Worm (Caenorhabditis elegans) whole organism, mixed stage, embryonic: ENCODE measurements around the gene Y46B2A.4.

Source experiments
- blmp-1 ChIP-seq: fragments of 150-350 bp; optimal IDR thresholded peaks from 2 replicates; lab custom pipeline; 2014; ENCODE audit warnings: missing biosample characterization, missing genetic modification characterization
- elt-1 ChIP-seq: sonication (generic microtip); optimal IDR thresholded peaks from 2 replicates; lab custom pipeline; 2017; ENCODE audit warnings: missing genetic modification characterization, mild to moderate bottlenecking, missing compliant biosample characterization, antibody characterized with exemption, moderate library complexity, borderline replicate concordance; ENCODE audit not compliant: insufficient read depth
- elt-3 ChIP-seq: fragments of 150-350 bp; optimal IDR thresholded peaks from 2 replicates; lab custom pipeline; 2014; ENCODE audit warnings: missing biosample characterization, missing genetic modification characterization
- lsy-2 ChIP-seq: fragments of 150-350 bp; optimal IDR thresholded peaks from 2 replicates; lab custom pipeline; 2014; ENCODE audit warnings: missing biosample characterization, missing genetic modification characterization
- mab-5 ChIP-seq: fragments of 150-350 bp; optimal IDR thresholded peaks from 2 replicates; lab custom pipeline; 2014; ENCODE audit warnings: missing biosample characterization, missing genetic modification characterization
- nhr-12 ChIP-seq: fragments of 150-350 bp; optimal IDR thresholded peaks from 2 replicates; lab custom pipeline; 2014; ENCODE audit warnings: missing biosample characterization, missing genetic modification characterization
- nhr-28 ChIP-seq: fragments of 150-350 bp; optimal IDR thresholded peaks from 2 replicates; lab custom pipeline; 2014; ENCODE audit warnings: missing biosample characterization, missing genetic modification characterization
- snpc-4 ChIP-seq: fragments of 150-350 bp; optimal IDR thresholded peaks from 2 replicates; lab custom pipeline; 2014; ENCODE audit warnings: missing biosample characterization, missing genetic modification characterization
- tbx-8 ChIP-seq: fragments of 200-800 bp; sonication (Bioruptor generic); optimal IDR thresholded peaks from 2 replicates; lab custom pipeline; 2018; ENCODE audit warnings: mild to moderate bottlenecking, missing genetic modification characterization, moderate library complexity, missing compliant biosample characterization
- unc-39 ChIP-seq: fragments of 150-350 bp; optimal IDR thresholded peaks from 2 replicates; lab custom pipeline; 2014; ENCODE audit warnings: missing biosample characterization, missing genetic modification characterization

ce11 chrII:868240-868864, 6.7 kb downstream of the Y46B2A.4 start, which contains the start of gene fbxc-51:
- no peak for TF ChIP-seq nhr-12 (tag; lab: Kevin White, UChicago)
- no peak for TF ChIP-seq nhr-28 (tag; lab: Kevin White, UChicago)
- no peak for TF ChIP-seq mab-5 (tag; lab: Kevin White, UChicago)
- TF ChIP-seq tbx-8 (GFP tag; lab: Kevin White, UChicago): no peak
- TF ChIP-seq snpc-4 (tag; lab: Kevin White, UChicago): no peak
- TF ChIP-seq unc-39: no peak
- no peak for TF ChIP-seq lsy-2 (tag; lab: Kevin White, UChicago)
- TF ChIP-seq elt-3 (tag; lab: Kevin White, UChicago): no peak
- TF ChIP-seq elt-1: no peak
- TF ChIP-seq blmp-1 (tag; lab: Kevin White, UChicago): no peak
